Worm (Caenorhabditis elegans): Measurements from ENCODE around the gene tig-2.

Gene tig-2

DNA sequence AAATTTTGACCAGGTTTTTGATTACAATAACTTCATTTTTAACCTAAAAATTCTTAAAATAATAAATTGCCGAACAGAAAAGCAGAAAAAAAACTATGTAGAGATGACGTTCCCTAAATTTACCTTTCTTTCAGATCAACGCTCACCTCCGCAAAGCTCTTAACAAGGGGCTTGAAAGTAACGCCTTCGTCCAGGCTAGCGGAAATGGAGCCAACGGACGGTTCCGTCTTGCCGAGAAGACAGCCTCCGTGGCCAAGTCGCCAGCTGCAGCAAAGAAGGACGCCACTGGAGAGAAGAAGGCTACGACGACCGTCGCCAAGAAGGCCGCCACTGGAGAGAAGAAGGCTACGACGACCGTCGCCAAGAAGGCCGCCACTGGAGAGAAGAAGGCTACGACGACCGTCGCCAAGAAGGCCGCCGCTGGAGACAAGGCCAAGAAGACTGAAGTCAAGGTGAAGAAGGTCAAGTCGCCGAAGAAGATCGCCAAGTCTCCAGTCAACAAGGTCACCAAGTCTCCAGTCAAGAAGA is 24.8 kb upstream of the tig-2 start:
- TF ChIP-seq nhr-237 (tag; optimal IDR thresholded peaks at IDR 0.05), result no peak
- TF ChIP-seq Y55F3AM.14 (GFP tag; optimal IDR thresholded peaks at IDR 0.05), result peak; percentile 0

ce11 chrV:4754123-4754522 is 24.2 kb upstream of the tig-2 start, which contains the start of gene hil-4:
TSS of gene hil-4 (plus strand) at chrV:4754313.
- TF ChIP-seq lin-39 (tag; optimal IDR thresholded peaks at IDR 0.05) (no peak), nhr-129 (tag; optimal IDR thresholded peaks at IDR 0.05) (no peak), nhr-237 (tag; optimal IDR thresholded peaks at IDR 0.05) (no peak), unc-39 (tag; optimal IDR thresholded peaks at IDR 0.05) (no peak), ztf-1 (GFP tag; conservative IDR thresholded peaks at IDR 0.05) (no peak), snpc-4 (tag; optimal IDR thresholded peaks at IDR 0.05) (no peak), Y55F3AM.14 (GFP tag; optimal IDR thresholded peaks at IDR 0.05) (no peak), nhr-11 (tag; optimal IDR thresholded peaks at IDR 0.05) (no peak), crh-2 (tag; optimal IDR thresholded peaks at IDR 0.05) (no peak), aly-2 (tag; optimal IDR thresholded peaks at IDR 0.05) (no peak), nhr-21 (tag; optimal IDR thresholded peaks at IDR 0.05) (no peak), mab-5 (tag; optimal IDR thresholded peaks at IDR 0.05) (no peak), sma-3 (GFP tag; optimal IDR thresholded peaks at IDR 0.05) (no peak), fos-1 (tag; optimal IDR thresholded peaks at IDR 0.05) (no peak)

DNA sequence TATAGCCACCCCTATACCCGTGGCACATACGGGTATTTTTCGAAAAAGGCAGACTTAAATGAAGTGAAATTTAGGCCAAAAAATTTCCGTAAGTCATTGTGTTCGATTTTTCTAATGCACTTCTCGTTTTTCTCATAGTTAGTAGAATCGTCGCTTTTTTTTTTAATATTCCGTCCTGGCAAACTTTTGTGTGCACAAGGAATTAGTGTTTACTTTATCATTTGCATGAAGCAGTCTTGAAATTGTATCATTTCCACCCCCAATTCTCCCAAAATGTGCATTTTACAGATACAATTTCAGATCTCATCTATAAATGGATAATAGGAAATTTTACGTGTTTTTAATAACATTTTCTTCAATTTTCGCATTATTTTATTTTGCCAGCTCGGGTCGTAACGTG is 20.3 kb upstream of the tig-2 start, which contains the start of gene C18G1.6:
Gene C18G1.6, plus strand, starts transcription at position 301 of the 400 bp plus-strand sequence.
- TF ChIP-seq sem-4 (tag; optimal IDR thresholded peaks at IDR 0.05), result no peak
- no peak for TF ChIP-seq ztf-11 (tag; optimal IDR thresholded peaks at IDR 0.05)
- TF ChIP-seq crh-2 (tag; optimal IDR thresholded peaks at IDR 0.05), result no peak
- TF ChIP-seq nhr-77 (tag; optimal IDR thresholded peaks at IDR 0.05), result no peak
- no peak for TF ChIP-seq lin-11 (tag; optimal IDR thresholded peaks at IDR 0.05)
- TF ChIP-seq nhr-23 (tag; optimal IDR thresholded peaks at IDR 0.05), result no peak
- no peak for TF ChIP-seq blmp-1 (tag; optimal IDR thresholded peaks at IDR 0.05; ENCODE audit: insufficient read depth)
- TF ChIP-seq R02D3.7 (tag; optimal IDR thresholded peaks at IDR 0.05), result no peak
- no peak for TF ChIP-seq lin-39 (tag; optimal IDR thresholded peaks at IDR 0.05)
- TF ChIP-seq mab-5 (tag; optimal IDR thresholded peaks at IDR 0.05), result no peak
- TF ChIP-seq snpc-4 (tag; optimal IDR thresholded peaks at IDR 0.05), result no peak
- no peak for TF ChIP-seq dmd-4 (tag; optimal IDR thresholded peaks at IDR 0.05)
- no peak for TF ChIP-seq nhr-21 (tag; optimal IDR thresholded peaks at IDR 0.05)
- no peak for TF ChIP-seq C34F6.9 (tag; optimal IDR thresholded peaks at IDR 0.05)
- no peak for TF ChIP-seq egl-27 (tag; optimal IDR thresholded peaks at IDR 0.05)

DNA sequence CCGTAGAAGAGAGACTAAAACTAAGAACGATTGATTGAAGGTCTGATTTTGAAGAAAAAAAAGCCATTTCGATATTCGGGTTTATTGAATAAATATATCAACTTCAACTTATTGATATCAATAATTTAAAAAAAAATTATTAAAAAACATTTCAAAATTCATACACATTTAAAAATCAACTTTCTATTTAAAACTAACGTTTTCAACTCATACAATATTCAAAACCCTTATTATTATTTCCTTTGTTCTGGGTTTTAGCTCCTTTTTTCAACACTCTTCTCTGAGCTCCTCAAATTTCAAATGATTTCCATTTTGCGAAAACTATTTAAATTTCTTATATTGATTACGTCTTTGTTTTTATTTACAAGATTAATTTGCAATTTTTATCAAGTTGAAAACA is 15.3 kb upstream of the tig-2 start, which contains the start of gene C18G1.7:
Gene C18G1.7, plus strand, starts transcription at position 301 of the 400 bp plus-strand sequence.
- TF ChIP-seq C34F6.9 (tag; optimal IDR thresholded peaks at IDR 0.05) (no peak), nhr-10 (tag; optimal IDR thresholded peaks at IDR 0.05) (no peak), sem-4 (tag; optimal IDR thresholded peaks at IDR 0.05) (no peak), blmp-1 (tag; optimal IDR thresholded peaks at IDR 0.05; ENCODE audit: insufficient read depth) (no peak), peb-1 (tag; optimal IDR thresholded peaks at IDR 0.05) (no peak), ceh-82 (tag; optimal IDR thresholded peaks at IDR 0.05) (no peak), gmeb-1 (tag; optimal IDR thresholded peaks at IDR 0.05) (no peak), lin-39 (tag; optimal IDR thresholded peaks at IDR 0.05) (no peak), nhr-23 (tag; optimal IDR thresholded peaks at IDR 0.05) (no peak), F13H6.1 (tag; optimal IDR thresholded peaks at IDR 0.05) (no peak), ama-1 (optimal IDR thresholded peaks at IDR 0.05) (no peak), nhr-21 (tag; optimal IDR thresholded peaks at IDR 0.05) (no peak), elt-3 (tag; optimal IDR thresholded peaks at IDR 0.05) (no peak), mdl-1 (tag; optimal IDR thresholded peaks at IDR 0.05) (no peak), egl-27 (tag; optimal IDR thresholded peaks at IDR 0.05) (no peak), lin-13 (GFP tag; optimal IDR thresholded peaks at IDR 0.05) (no peak)

DNA sequence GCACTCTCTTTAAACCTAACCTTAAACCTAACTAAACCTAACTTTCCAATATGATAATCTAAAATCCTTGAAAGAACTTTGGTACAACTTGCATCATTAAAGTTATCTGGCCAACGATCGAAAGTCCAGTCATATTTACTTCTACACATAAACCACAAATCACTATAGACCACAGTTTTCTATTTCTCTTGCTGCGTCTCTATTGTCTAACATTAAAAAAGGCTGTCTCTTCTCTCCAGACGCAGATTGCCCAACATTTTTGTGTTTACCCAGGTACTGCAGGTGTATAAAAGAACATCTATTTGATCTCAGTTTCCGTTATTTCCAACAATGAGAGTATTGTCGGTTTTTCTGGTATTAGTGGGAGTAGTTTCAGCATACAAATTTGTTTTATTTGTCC is 12.2 kb upstream of the tig-2 start, which contains the start of gene ugt-61:
Gene ugt-61, plus strand, starts transcription at position 233 of the 400 bp plus-strand sequence.
- TF ChIP-seq aly-2 (tag; optimal IDR thresholded peaks at IDR 0.05) (no peak), nhr-129 (tag; optimal IDR thresholded peaks at IDR 0.05) (peak; percentile 65), mab-5 (tag; optimal IDR thresholded peaks at IDR 0.05) (no peak), skn-1 (tag; optimal IDR thresholded peaks at IDR 0.05) (no peak), mbf-1 (tag; optimal IDR thresholded peaks at IDR 0.05) (no peak), lin-13 (GFP tag; optimal IDR thresholded peaks at IDR 0.05) (no peak), elt-3 (tag; optimal IDR thresholded peaks at IDR 0.05) (no peak), ZK546.5 (tag; optimal IDR thresholded peaks at IDR 0.05) (no peak), ztf-4 (tag; optimal IDR thresholded peaks at IDR 0.05) (no peak), ceh-16 (tag; optimal IDR thresholded peaks at IDR 0.05) (no peak), nhr-77 (tag; optimal IDR thresholded peaks at IDR 0.05) (no peak), crh-2 (tag; optimal IDR thresholded peaks at IDR 0.05) (no peak), sma-9 (GFP tag; optimal IDR thresholded peaks at IDR 0.05) (peak; percentile 45), sma-9 (tag; optimal IDR thresholded peaks at IDR 0.05) (no peak), F13H6.1 (tag; optimal IDR thresholded peaks at IDR 0.05) (no peak), Y55F3AM.14 (GFP tag; optimal IDR thresholded peaks at IDR 0.05) (no peak), egl-27 (tag; optimal IDR thresholded peaks at IDR 0.05) (no peak), nhr-6 (tag; optimal IDR thresholded peaks at IDR 0.05) (no peak), dmd-4 (tag; optimal IDR thresholded peaks at IDR 0.05) (no peak), gmeb-1 (tag; optimal IDR thresholded peaks at IDR 0.05) (peak; percentile 7), ztf-11 (tag; optimal IDR thresholded peaks at IDR 0.05) (no peak), fos-1 (tag; optimal IDR thresholded peaks at IDR 0.05) (peak; percentile 47), alr-1 (tag; optimal IDR thresholded peaks at IDR 0.05) (no peak), sma-3 (GFP tag; optimal IDR thresholded peaks at IDR 0.05) (no peak), C34F6.9 (tag; optimal IDR thresholded peaks at IDR 0.05) (no peak)
